Fruit fly (Drosophila melanogaster) whole organism, embryonic: ENCODE results near the gene raw.
A peak's percentile ranks its signal among the peaks of the same experiment; 100 is the strongest.

Source experiments
- BtbVII ChIP-seq: fragments of 200-800 bp; sonication (Bioruptor generic); optimal IDR thresholded peaks from 3 replicates; lab custom pipeline; 2017; ENCODE audit warnings: missing biosample characterization, mild to moderate bottlenecking, missing genetic modification characterization
- Bteb2 ChIP-seq: fragments of 200-800 bp; sonication (Bioruptor generic); optimal IDR thresholded peaks from 2 replicates; lab custom pipeline; 2016; ENCODE audit warnings: missing biosample characterization, missing genetic modification characterization
- CG10209 ChIP-seq: fragments of 200-800 bp; sonication (Bioruptor generic); optimal IDR thresholded peaks from 3 replicates; lab custom pipeline; 2017; ENCODE audit warnings: missing biosample characterization, mild to moderate bottlenecking, missing genetic modification characterization, missing genetic modification reagents
- CG10543 ChIP-seq: fragments of 200-800 bp; sonication (Bioruptor generic); optimal IDR thresholded peaks from 3 replicates; lab custom pipeline; 2017; ENCODE audit warnings: missing biosample characterization, mild to moderate bottlenecking, missing genetic modification characterization, moderate library complexity
- CG11695 ChIP-seq: fragments of 200-800 bp; sonication (Bioruptor generic); IDR thresholded peaks from 3 replicates; pipeline ENCODE4 v1.3.6; 2022; ENCODE audit warnings: missing biosample characterization, missing genetic modification characterization
- CG12071 ChIP-seq: fragments of 200-800 bp; sonication (Bioruptor generic); optimal IDR thresholded peaks from 3 replicates; lab custom pipeline; 2018; ENCODE audit warnings: missing biosample characterization, mild to moderate bottlenecking, missing genetic modification characterization
- CG12104 ChIP-seq: fragments of 200-800 bp; sonication (Bioruptor generic); optimal IDR thresholded peaks from 3 replicates; lab custom pipeline; 2016; ENCODE audit warnings: missing biosample characterization, missing genetic modification characterization
- CG12299 ChIP-seq: fragments of 200-800 bp; sonication (Bioruptor generic); optimal IDR thresholded peaks from 2 replicates; lab custom pipeline; 2018; ENCODE audit warnings: missing biosample characterization, mild to moderate bottlenecking, missing genetic modification characterization
- CG12942 ChIP-seq: fragments of 200-800 bp; sonication (Bioruptor generic); optimal IDR thresholded peaks from 3 replicates; lab custom pipeline; 2016; ENCODE audit warnings: missing biosample characterization, missing genetic modification characterization
- CG13296 ChIP-seq: fragments of 200-800 bp; sonication (Bioruptor generic); optimal IDR thresholded peaks from 3 replicates; lab custom pipeline; 2018; ENCODE audit warnings: missing biosample characterization, mild to moderate bottlenecking, missing genetic modification characterization
- CG14050 ChIP-seq: fragments of 200-800 bp; sonication (Bioruptor generic); IDR thresholded peaks from 3 replicates; pipeline ENCODE4 v1.3.6; 2022; ENCODE audit warnings: missing biosample characterization, missing genetic modification characterization
- CG5180 ChIP-seq: fragments of 200-800 bp; sonication (Bioruptor generic); optimal IDR thresholded peaks from 3 replicates; lab custom pipeline; 2017; ENCODE audit warnings: missing biosample characterization, missing genetic modification characterization, mild to moderate bottlenecking, moderate library complexity, missing genetic modification reagents
- CG6683 ChIP-seq: fragments of 200-800 bp; sonication (Bioruptor generic); optimal IDR thresholded peaks from 2 replicates; lab custom pipeline; 2017; ENCODE audit warnings: missing biosample characterization, mild to moderate bottlenecking, missing genetic modification characterization, missing genetic modification reagents
- CG7357 ChIP-seq: fragments of 200-800 bp; sonication (Bioruptor generic); IDR thresholded peaks from 3 replicates; pipeline ENCODE4 v1.3.6; 2022; ENCODE audit warnings: missing biosample characterization, missing genetic modification characterization
- CG8089 ChIP-seq: fragments of 200-800 bp; sonication (Bioruptor generic); optimal IDR thresholded peaks from 3 replicates; lab custom pipeline; 2016; ENCODE audit warnings: missing biosample characterization, missing genetic modification characterization
- D ChIP-seq, 2 experiments: fragments of 200-800 bp in 1 of 2; fragments of >200 bp in 1 of 2; sonication (Bioruptor generic) in 1 of 2; optimal IDR thresholded peaks; 2 replicates in 1 of 2; 3 replicates in 1 of 2; lab custom pipeline; 2017; ENCODE audit warnings: mild to moderate bottlenecking in 1 of 2, missing biosample characterization in 1 of 2, missing genetic modification characterization in 1 of 2, missing genetic modification reagents in 1 of 2
- Dp ChIP-seq: fragments of 200-800 bp; sonication (Bioruptor generic); optimal IDR thresholded peaks from 2 replicates; lab custom pipeline; 2018; ENCODE audit warnings: missing biosample characterization, mild to moderate bottlenecking, missing genetic modification characterization, moderate library complexity
- HHEX ChIP-seq: fragments of 200-800 bp; sonication (Bioruptor generic); optimal IDR thresholded peaks from 3 replicates; lab custom pipeline; 2017; ENCODE audit warnings: missing biosample characterization, mild to moderate bottlenecking, missing genetic modification characterization, missing genetic modification reagents
- Hmx ChIP-seq: fragments of 200-800 bp; sonication (Bioruptor generic); optimal IDR thresholded peaks from 2 replicates; lab custom pipeline; 2016; ENCODE audit warnings: missing biosample characterization, missing genetic modification characterization
- MBD-R2 ChIP-seq: fragments of 200-800 bp; sonication (Bioruptor generic); IDR thresholded peaks from 2 replicates; pipeline ENCODE4 v1.3.6; 2022; ENCODE audit warnings: missing biosample characterization, missing genetic modification characterization
- Mad ChIP-seq: fragments of 200-800 bp; sonication (Bioruptor generic); optimal IDR thresholded peaks from 2 replicates; lab custom pipeline; 2016; ENCODE audit warnings: missing biosample characterization, missing genetic modification characterization
- Nf-YB ChIP-seq: fragments of 200-800 bp; sonication (Bioruptor generic); optimal IDR thresholded peaks from 3 replicates; lab custom pipeline; 2019; ENCODE audit warnings: missing biosample characterization, mild to moderate bottlenecking, missing genetic modification characterization, moderate library complexity
- NfI ChIP-seq: fragments of 200-800 bp; sonication (Bioruptor generic); optimal IDR thresholded peaks from 3 replicates; lab custom pipeline; 2018; ENCODE audit warnings: missing biosample characterization, mild to moderate bottlenecking, missing genetic modification characterization, moderate library complexity
- Side ChIP-seq: fragments of 200-800 bp; sonication (Bioruptor generic); optimal IDR thresholded peaks from 2 replicates; lab custom pipeline; 2016; ENCODE audit warnings: missing biosample characterization, missing genetic modification characterization
- Sry-δ ChIP-seq: fragments of 200-800 bp; sonication (Bioruptor generic); optimal IDR thresholded peaks from 2 replicates; lab custom pipeline; 2016; ENCODE audit warnings: missing biosample characterization, missing genetic modification characterization
- Xrp1 ChIP-seq: fragments of 200-800 bp; sonication (Bioruptor generic); IDR thresholded peaks from 2 replicates; pipeline ENCODE4 v1.3.6; 2022; ENCODE audit warnings: missing biosample characterization, missing genetic modification characterization
- ato ChIP-seq: fragments of 200-800 bp; sonication (Bioruptor generic); IDR thresholded peaks from 2 replicates; pipeline ENCODE4 v1.3.6; 2022; ENCODE audit warnings: missing biosample characterization, missing genetic modification characterization; ENCODE audit not compliant: partially characterized antibody
- br ChIP-seq: fragments of >200 bp; optimal IDR thresholded peaks from 2 replicates; lab custom pipeline; 2017
- esg ChIP-seq: fragments of 200-800 bp; sonication (Bioruptor generic); conservative IDR thresholded peaks from 2 replicates; pipeline ENCODE4 v1.3.6; 2022; ENCODE audit warnings: missing biosample characterization, missing genetic modification characterization
- eyg ChIP-seq: fragments of 200-800 bp; sonication (Bioruptor generic); optimal IDR thresholded peaks from 3 replicates; lab custom pipeline; 2016; ENCODE audit warnings: missing biosample characterization, missing genetic modification characterization
- gsb ChIP-seq: fragments of 200-800 bp; sonication (Bioruptor generic); IDR thresholded peaks from 2 replicates; pipeline ENCODE4 v1.3.6; 2022; ENCODE audit warnings: missing biosample characterization, missing genetic modification characterization
- gsb-n ChIP-seq: fragments of 200-800 bp; sonication (Bioruptor generic); optimal IDR thresholded peaks from 3 replicates; lab custom pipeline; 2018; ENCODE audit warnings: missing biosample characterization, mild to moderate bottlenecking, missing genetic modification characterization
- gt ChIP-seq: fragments of 200-800 bp; sonication (Bioruptor generic); IDR thresholded peaks from 2 replicates; pipeline ENCODE4 v1.3.6; 2022; ENCODE audit warnings: missing biosample characterization, missing genetic modification characterization
- hb ChIP-seq: fragments of 200-800 bp; sonication (Bioruptor generic); IDR thresholded peaks from 3 replicates; pipeline ENCODE4 v1.3.6; 2022; ENCODE audit warnings: missing biosample characterization, missing genetic modification characterization; ENCODE audit not compliant: partially characterized antibody
- ken ChIP-seq: fragments of 200-800 bp; sonication (Bioruptor generic); IDR thresholded peaks from 3 replicates; pipeline ENCODE4 v1.3.6; 2022; ENCODE audit warnings: missing biosample characterization, missing genetic modification characterization
- lbe ChIP-seq: fragments of 200-800 bp; sonication (Bioruptor generic); optimal IDR thresholded peaks from 2 replicates; lab custom pipeline; 2016; ENCODE audit warnings: missing biosample characterization, mild to moderate bottlenecking, missing genetic modification characterization
- mirr ChIP-seq: fragments of 200-800 bp; sonication (Bioruptor generic); optimal IDR thresholded peaks from 3 replicates; lab custom pipeline; 2018; ENCODE audit warnings: missing biosample characterization, mild to moderate bottlenecking, missing genetic modification characterization
- mld ChIP-seq: fragments of 200-800 bp; sonication (Bioruptor generic); IDR thresholded peaks from 3 replicates; pipeline ENCODE4 v1.3.6; 2022; ENCODE audit warnings: missing biosample characterization, missing genetic modification characterization; ENCODE audit not compliant: partially characterized antibody
- nau ChIP-seq: fragments of 200-800 bp; sonication (Bioruptor generic); optimal IDR thresholded peaks from 3 replicates; lab custom pipeline; 2017; ENCODE audit warnings: missing biosample characterization, mild to moderate bottlenecking, missing genetic modification characterization, missing genetic modification reagents
- nerfin-1 ChIP-seq: fragments of 200-800 bp; sonication (Bioruptor generic); optimal IDR thresholded peaks from 3 replicates; lab custom pipeline; 2019; ENCODE audit warnings: missing biosample characterization, mild to moderate bottlenecking, missing genetic modification characterization, moderate library complexity
- pb ChIP-seq: fragments of 200-800 bp; sonication (Bioruptor generic); optimal IDR thresholded peaks from 3 replicates; lab custom pipeline; 2016; ENCODE audit warnings: missing biosample characterization, missing genetic modification characterization
- pfk ChIP-seq: fragments of 200-800 bp; sonication (Bioruptor generic); optimal IDR thresholded peaks from 2 replicates; lab custom pipeline; 2018; ENCODE audit warnings: missing biosample characterization, mild to moderate bottlenecking, missing genetic modification characterization, moderate library complexity
- pho ChIP-seq: fragments of 200-800 bp; sonication (Bioruptor generic); optimal IDR thresholded peaks from 2 replicates; lab custom pipeline; 2016; ENCODE audit warnings: missing biosample characterization, missing genetic modification characterization
- pnt ChIP-seq: fragments of 200-800 bp; sonication (Bioruptor generic); optimal IDR thresholded peaks from 3 replicates; lab custom pipeline; 2016; ENCODE audit warnings: missing biosample characterization, missing genetic modification characterization
- sens ChIP-seq: fragments of 200-800 bp; sonication (Bioruptor generic); peaks from one replicate; lab custom pipeline; 2016; ENCODE audit warnings: missing biosample characterization, missing genetic modification characterization
- shn ChIP-seq: fragments of 200-800 bp; sonication (Bioruptor generic); optimal IDR thresholded peaks from 3 replicates; lab custom pipeline; 2016; ENCODE audit warnings: missing biosample characterization, missing genetic modification characterization
- sim ChIP-seq: fragments of 200-800 bp; sonication (Bioruptor generic); IDR thresholded peaks from 2 replicates; pipeline ENCODE4 v1.3.6; 2022; ENCODE audit warnings: missing biosample characterization, missing genetic modification characterization
- slp2 ChIP-seq: fragments of 200-800 bp; sonication (Bioruptor generic); optimal IDR thresholded peaks from 2 replicates; lab custom pipeline; 2016; ENCODE audit warnings: missing biosample characterization, missing genetic modification characterization
- tap ChIP-seq: fragments of 200-800 bp; optimal IDR thresholded peaks from 3 replicates; lab custom pipeline; 2019; ENCODE audit warnings: missing biosample characterization, mild to moderate bottlenecking, missing genetic modification characterization, moderate library complexity
- vnd ChIP-seq: fragments of 200-800 bp; sonication (Bioruptor generic); IDR thresholded peaks from 3 replicates; pipeline ENCODE4 v1.3.6; 2022; ENCODE audit warnings: missing biosample characterization, missing genetic modification characterization; ENCODE audit not compliant: partially characterized antibody

The raw gene

dm6 chr2L:8697915-8698627, 42.4 kb downstream of the raw start (continued):
- TF ChIP-seq Xrp1 (GFP tag; lab: Robert Waterston, UW) (no peak), CG5180 (GFP tag; lab: Kevin White, UChicago) (no peak), lbe (GFP tag; lab: Kevin White, UChicago) (no peak), ato (GFP tag; lab: Robert Waterston, UW) (no peak), CG8089 (GFP tag; lab: Kevin White, UChicago) (no peak), pho (GFP tag; lab: Kevin White, UChicago) (no peak), Mad (GFP tag; lab: Kevin White, UChicago) (no peak), CG14050 (no peak), pb (GFP tag; lab: Kevin White, UChicago) (no peak), Sry-δ (GFP tag; lab: Kevin White, UChicago) (no peak), nau (GFP tag; lab: Kevin White, UChicago) (no peak), vnd (GFP tag; lab: Robert Waterston, UW) (no peak), mld (no peak), MBD-R2 (no peak), shn (GFP tag; lab: Kevin White, UChicago) (no peak), nerfin-1 (tag; lab: Kevin White, UChicago) (no peak), Nf-YB (peak; percentile 18), gsb-n (tag; lab: Kevin White, UChicago) (no peak), ken (GFP tag; lab: Robert Waterston, UW) (no peak), NfI (GFP tag; lab: Kevin White, UChicago) (no peak), CG10209 (no peak), gt (GFP tag; lab: Robert Waterston, UW) (no peak), CG11695 (GFP tag; lab: Robert Waterston, UW) (no peak; the same call in 2 of the 3 replicates), sens (GFP tag; lab: Kevin White, UChicago) (peak; percentile 54), CG10543 (GFP tag; lab: Kevin White, UChicago) (peak; percentile 33), CG7357 (GFP tag; lab: Robert Waterston, UW) (no peak), pfk (GFP tag; lab: Kevin White, UChicago) (no peak), slp2 (GFP tag; lab: Kevin White, UChicago) (no peak), BtbVII (no peak), CG12942 (GFP tag; lab: Kevin White, UChicago) (no peak), D (optimal IDR thresholded peaks at IDR 0.05; lab: Kevin White, UChicago) (no peak), D (GFP tag; optimal IDR thresholded peaks at IDR 0.05; lab: Kevin White, UChicago) (no peak), tap (tag; lab: Kevin White, UChicago) (no peak), eyg (GFP tag; lab: Kevin White, UChicago) (no peak), gsb (GFP tag; lab: Robert Waterston, UW) (no peak), CG12104 (GFP tag; lab: Kevin White, UChicago) (no peak), CG12071 (peak; percentile 26), br (lab: Kevin White, UChicago) (no peak), Dp (no peak), Bteb2 (no peak), Side (no peak), pnt (GFP tag; lab: Kevin White, UChicago) (no peak), HHEX (GFP tag; lab: Kevin White, UChicago) (no peak), Hmx (GFP tag; lab: Kevin White, UChicago) (no peak), sim (GFP tag; lab: Robert Waterston, UW) (no peak), CG6683 (no peak), CG13296 (GFP tag; lab: Kevin White, UChicago) (peak; percentile 2), CG12299 (tag; lab: Kevin White, UChicago) (no peak), hb (GFP tag; lab: Robert Waterston, UW) (no peak), mirr (GFP tag; lab: Kevin White, UChicago) (peak; percentile 54), esg (GFP tag; lab: Robert Waterston, UW) (no peak)
